Fruit fly (Drosophila melanogaster) whole organism, embryonic: ENCODE data around the gene CG34039.

Experiments used
- ATbp ChIP-seq: fragments of 200-800 bp; sonication (Bioruptor generic); optimal IDR thresholded peaks from 2 replicates; lab custom pipeline; 2017; ENCODE audit warnings: missing biosample characterization, mild to moderate bottlenecking, missing genetic modification characterization, missing genetic modification reagents
- Atf-2 ChIP-seq: fragments of 200-800 bp; sonication (Bioruptor generic); optimal IDR thresholded peaks from 2 replicates; lab custom pipeline; 2016; ENCODE audit warnings: missing biosample characterization, missing genetic modification characterization
- Blimp-1 ChIP-seq: fragments of 200-800 bp; sonication (Bioruptor generic); optimal IDR thresholded peaks from 3 replicates; lab custom pipeline; 2018; ENCODE audit warnings: missing biosample characterization, missing genetic modification characterization, mild to moderate bottlenecking, moderate library complexity, missing genetic modification reagents
- CG11560 ChIP-seq: fragments of 200-800 bp; sonication (Bioruptor generic); IDR thresholded peaks from 3 replicates; pipeline ENCODE4 v1.3.6; 2022; ENCODE audit warnings: missing biosample characterization, missing genetic modification characterization
- CG11723 ChIP-seq: fragments of 200-800 bp; sonication (Bioruptor generic); optimal IDR thresholded peaks from 2 replicates; lab custom pipeline; 2017; ENCODE audit warnings: missing biosample characterization, mild to moderate bottlenecking, missing genetic modification characterization
- CG13287 ChIP-seq: fragments of 200-800 bp; sonication (Bioruptor generic); IDR thresholded peaks from 2 replicates; pipeline ENCODE4 v1.3.6; 2022; ENCODE audit warnings: missing biosample characterization, missing genetic modification characterization; ENCODE audit not compliant: partially characterized antibody
- CG1647 ChIP-seq: fragments of 200-800 bp; sonication (Bioruptor generic); optimal IDR thresholded peaks from 3 replicates; lab custom pipeline; 2016; ENCODE audit warnings: missing biosample characterization, missing genetic modification characterization
- CG18476 ChIP-seq: fragments of 200-800 bp; sonication (Bioruptor generic); optimal IDR thresholded peaks from 2 replicates; lab custom pipeline; 2016; ENCODE audit warnings: missing biosample characterization, mild to moderate bottlenecking, missing genetic modification characterization
- CG31441 ChIP-seq: fragments of 200-800 bp; sonication (Bioruptor generic); IDR thresholded peaks from 2 replicates; pipeline ENCODE4 v1.3.6; 2022; ENCODE audit warnings: missing biosample characterization, missing genetic modification characterization
- CG3407 ChIP-seq: fragments of 200-800 bp; sonication (Bioruptor generic); optimal IDR thresholded peaks from 2 replicates; lab custom pipeline; 2018; ENCODE audit warnings: missing biosample characterization, mild to moderate bottlenecking, missing genetic modification characterization
- CG3838 ChIP-seq: fragments of 200-800 bp; sonication (Bioruptor generic); optimal IDR thresholded peaks from 3 replicates; lab custom pipeline; 2016; ENCODE audit warnings: missing biosample characterization, missing genetic modification characterization
- CG4404 ChIP-seq: fragments of 200-800 bp; sonication (Bioruptor generic); IDR thresholded peaks from 2 replicates; pipeline ENCODE4 v1.3.6; 2022; ENCODE audit warnings: missing biosample characterization, missing genetic modification characterization
- CG6272 ChIP-seq: fragments of 200-800 bp; sonication (Bioruptor generic); IDR thresholded peaks from 2 replicates; pipeline ENCODE4 v1.3.6; 2022; ENCODE audit warnings: missing biosample characterization, missing genetic modification characterization
- CG7372 ChIP-seq: fragments of 200-800 bp; sonication (Bioruptor generic); IDR thresholded peaks from 2 replicates; pipeline ENCODE4 v1.3.6; 2022; ENCODE audit warnings: missing biosample characterization, missing genetic modification characterization
- CG7987 ChIP-seq: fragments of 200-800 bp; sonication (Bioruptor generic); optimal IDR thresholded peaks from 2 replicates; lab custom pipeline; 2018; ENCODE audit warnings: missing biosample characterization, mild to moderate bottlenecking, missing genetic modification characterization, moderate library complexity
- CG8359 ChIP-seq: fragments of 200-800 bp; sonication (Bioruptor generic); optimal IDR thresholded peaks from 2 replicates; lab custom pipeline; 2017; ENCODE audit warnings: missing biosample characterization, mild to moderate bottlenecking, missing genetic modification characterization, borderline replicate concordance
- Ets65A ChIP-seq: fragments of 200-800 bp; sonication (Bioruptor generic); peaks from one replicate; lab custom pipeline; 2016; ENCODE audit warnings: missing biosample characterization, missing genetic modification characterization
- Fer2 ChIP-seq: fragments of 200-800 bp; sonication (Bioruptor generic); optimal IDR thresholded peaks from 2 replicates; lab custom pipeline; 2018; ENCODE audit warnings: missing biosample characterization, mild to moderate bottlenecking, missing genetic modification characterization, moderate library complexity
- HLH3B ChIP-seq: fragments of 200-800 bp; sonication (Bioruptor generic); IDR thresholded peaks from 2 replicates; pipeline ENCODE4 v1.3.6; 2022; ENCODE audit warnings: missing biosample characterization, missing genetic modification characterization
- HLHmδ ChIP-seq: fragments of 200-800 bp; sonication (Bioruptor generic); optimal IDR thresholded peaks from 2 replicates; lab custom pipeline; 2018; ENCODE audit warnings: missing biosample characterization, mild to moderate bottlenecking, missing genetic modification characterization, moderate library complexity
- Kr ChIP-seq: fragments of 200-800 bp; sonication (Bioruptor generic); optimal IDR thresholded peaks from 2 replicates; lab custom pipeline; 2017; ENCODE audit warnings: missing biosample characterization, mild to moderate bottlenecking, missing genetic modification characterization
- Lhr ChIP-seq: fragments of 200-800 bp; sonication (Bioruptor generic); optimal IDR thresholded peaks from 3 replicates; lab custom pipeline; 2017; ENCODE audit warnings: mild to moderate bottlenecking, missing biosample characterization, missing genetic modification reagents, missing genetic modification characterization
- MBD-R2 ChIP-seq: fragments of 200-800 bp; sonication (Bioruptor generic); IDR thresholded peaks from 2 replicates; pipeline ENCODE4 v1.3.6; 2022; ENCODE audit warnings: missing biosample characterization, missing genetic modification characterization
- NC2α ChIP-seq: fragments of 200-800 bp; sonication (Bioruptor generic); optimal IDR thresholded peaks from 2 replicates; lab custom pipeline; 2016; ENCODE audit warnings: missing biosample characterization, missing genetic modification characterization
- Nf-YC ChIP-seq: fragments of 200-800 bp; optimal IDR thresholded peaks from 3 replicates; lab custom pipeline; 2019; ENCODE audit warnings: missing biosample characterization, mild to moderate bottlenecking, missing genetic modification characterization, moderate library complexity
- Optix ChIP-seq: fragments of 200-800 bp; sonication (Bioruptor generic); IDR thresholded peaks from 3 replicates; pipeline ENCODE4 v1.3.6; 2022; ENCODE audit warnings: missing biosample characterization, missing genetic modification characterization
- Scr ChIP-seq: fragments of 200-800 bp; sonication (Bioruptor generic); IDR thresholded peaks from 2 replicates; pipeline ENCODE4 v1.3.6; 2022; ENCODE audit warnings: missing biosample characterization, missing genetic modification characterization; ENCODE audit not compliant: partially characterized antibody
- Sry-δ ChIP-seq: fragments of 200-800 bp; sonication (Bioruptor generic); optimal IDR thresholded peaks from 2 replicates; lab custom pipeline; 2016; ENCODE audit warnings: missing biosample characterization, missing genetic modification characterization
- Stat92E ChIP-seq, 3 experiments: fragments of >200 bp in 2 of 3; fragments of 200-800 bp in 1 of 3; sonication (Bioruptor generic) in 1 of 3; optimal IDR thresholded peaks; 2 replicates each; lab custom pipeline; 2017 to 2019; ENCODE audit warnings: missing biosample characterization in 3 of 3, missing genetic modification characterization in 3 of 3, mild to moderate bottlenecking in 1 of 3, moderate library complexity in 1 of 3
- al ChIP-seq: fragments of 200-800 bp; sonication (Bioruptor generic); IDR thresholded peaks from 2 replicates; pipeline ENCODE4 v1.3.6; 2022; ENCODE audit warnings: missing biosample characterization, missing genetic modification characterization
- aop ChIP-seq: fragments of 200-800 bp; sonication (Bioruptor generic); IDR thresholded peaks from 2 replicates; pipeline ENCODE4 v1.3.6; 2022; ENCODE audit warnings: missing biosample characterization, missing genetic modification characterization
- caup ChIP-seq: fragments of 200-800 bp; sonication (Bioruptor generic); optimal IDR thresholded peaks from 3 replicates; lab custom pipeline; 2017; ENCODE audit warnings: missing biosample characterization, mild to moderate bottlenecking, missing genetic modification characterization, moderate library complexity; ENCODE audit not compliant: severe bottlenecking
- ci ChIP-seq: fragments of 200-800 bp; sonication (Bioruptor generic); IDR thresholded peaks from 3 replicates; pipeline ENCODE4 v1.3.6; 2022; ENCODE audit warnings: missing biosample characterization, missing genetic modification characterization
- dysf ChIP-seq: fragments of 200-800 bp; sonication (Bioruptor generic); IDR thresholded peaks from 3 replicates; pipeline ENCODE4 v1.3.6; 2022; ENCODE audit warnings: missing biosample characterization, missing genetic modification characterization
- emc ChIP-seq: fragments of 200-800 bp; sonication (Bioruptor generic); optimal IDR thresholded peaks from 2 replicates; lab custom pipeline; 2016; ENCODE audit warnings: missing biosample characterization, missing genetic modification characterization
- her ChIP-seq: fragments of 200-800 bp; sonication (Bioruptor generic); optimal IDR thresholded peaks from 2 replicates; lab custom pipeline; 2016; ENCODE audit warnings: missing biosample characterization, missing genetic modification characterization
- hkb ChIP-seq, 2 experiments: fragments of 200-800 bp in 1 of 2; fragments of >200 bp in 1 of 2; sonication (Bioruptor generic) in 1 of 2; IDR thresholded peaks in 1 of 2; optimal IDR thresholded peaks in 1 of 2; 2 replicates each; pipeline versions ENCODE4 v1.3.6 to Lab custom; 2017 to 2022; ENCODE audit warnings: missing biosample characterization in 1 of 2, missing genetic modification characterization in 1 of 2
- lab ChIP-seq: fragments of 200-800 bp; sonication (Bioruptor generic); optimal IDR thresholded peaks from 3 replicates; lab custom pipeline; 2017; ENCODE audit warnings: missing biosample characterization, missing genetic modification characterization, mild to moderate bottlenecking, moderate library complexity, missing genetic modification reagents
- nom ChIP-seq: fragments of 200-800 bp; sonication (Bioruptor generic); optimal IDR thresholded peaks from 2 replicates; lab custom pipeline; 2017; ENCODE audit warnings: missing biosample characterization, missing genetic modification characterization, mild to moderate bottlenecking, moderate library complexity, missing genetic modification reagents
- otp ChIP-seq: fragments of 200-800 bp; sonication (Bioruptor generic); IDR thresholded peaks from 3 replicates; pipeline ENCODE4, ENCODE4 v1.3.6; 2022; ENCODE audit warnings: missing biosample characterization, missing genetic modification characterization
- pfk ChIP-seq: fragments of 200-800 bp; sonication (Bioruptor generic); optimal IDR thresholded peaks from 2 replicates; lab custom pipeline; 2018; ENCODE audit warnings: missing biosample characterization, mild to moderate bottlenecking, missing genetic modification characterization, moderate library complexity
- psq ChIP-seq: fragments of 200-800 bp; sonication (Bioruptor generic); optimal IDR thresholded peaks from 2 replicates; lab custom pipeline; 2017; ENCODE audit warnings: missing biosample characterization, missing genetic modification characterization
- salm ChIP-seq: fragments of 200-800 bp; sonication (Bioruptor generic); optimal IDR thresholded peaks from 2 replicates; lab custom pipeline; 2018; ENCODE audit warnings: missing biosample characterization, mild to moderate bottlenecking, missing genetic modification characterization
- sd ChIP-seq: fragments of 200-800 bp; sonication (Bioruptor generic); optimal IDR thresholded peaks from 3 replicates; lab custom pipeline; 2018; ENCODE audit warnings: missing biosample characterization, mild to moderate bottlenecking, missing genetic modification characterization, moderate library complexity
- sens ChIP-seq: fragments of 200-800 bp; sonication (Bioruptor generic); peaks from one replicate; lab custom pipeline; 2016; ENCODE audit warnings: missing biosample characterization, missing genetic modification characterization
- sob ChIP-seq: fragments of 200-800 bp; sonication (Bioruptor generic); IDR thresholded peaks from 2 replicates; pipeline ENCODE4 v1.3.6; 2022; ENCODE audit warnings: missing biosample characterization, missing genetic modification characterization
- stwl ChIP-seq: fragments of 200-800 bp; sonication (Bioruptor generic); optimal IDR thresholded peaks from 3 replicates; lab custom pipeline; 2018; ENCODE audit warnings: missing biosample characterization, mild to moderate bottlenecking, missing genetic modification characterization, moderate library complexity
- twi ChIP-seq: fragments of 200-800 bp; optimal IDR thresholded peaks from 2 replicates; lab custom pipeline; 2019; ENCODE audit warnings: missing biosample characterization, mild to moderate bottlenecking, missing genetic modification characterization, moderate library complexity
- usp ChIP-seq: fragments of >200 bp; optimal IDR thresholded peaks from 2 replicates; lab custom pipeline; 2017; ENCODE audit warnings: missing biosample characterization, missing genetic modification characterization
- vnd ChIP-seq: fragments of 200-800 bp; sonication (Bioruptor generic); IDR thresholded peaks from 3 replicates; pipeline ENCODE4 v1.3.6; 2022; ENCODE audit warnings: missing biosample characterization, missing genetic modification characterization; ENCODE audit not compliant: partially characterized antibody
- zen2 ChIP-seq: fragments of 200-800 bp; sonication (Bioruptor generic); IDR thresholded peaks from 3 replicates; pipeline ENCODE4 v1.3.6; 2022; ENCODE audit warnings: missing biosample characterization, missing genetic modification characterization; ENCODE audit not compliant: partially characterized antibody

CG34039 gene

dm6 chr3L:14607620-14608019 lies 47.8 kb downstream of the CG34039 start (continued):
- TF ChIP-seq caup (GFP tag; lab: Kevin White, UChicago) (no peak), lab (GFP tag; lab: Kevin White, UChicago) (no peak), ATbp (no peak), her (no peak), CG3407 (GFP tag; lab: Kevin White, UChicago) (no peak), Ets65A (GFP tag; lab: Kevin White, UChicago) (no peak), HLHmδ (GFP tag; lab: Kevin White, UChicago) (no peak), al (GFP tag; lab: Robert Waterston, UW) (no peak), CG11560 (no peak), CG18476 (GFP tag; lab: Kevin White, UChicago) (no peak), CG11723 (no peak), CG1647 (GFP tag; lab: Kevin White, UChicago) (no peak), sob (no peak), CG7372 (no peak), Kr (GFP tag; lab: Kevin White, UChicago) (no peak), nom (GFP tag; lab: Kevin White, UChicago) (no peak), hkb (optimal IDR thresholded peaks at IDR 0.05; lab: Kevin White, UChicago) (no peak), hkb (GFP tag; IDR thresholded peaks at IDR 0.05; lab: Robert Waterston, UW) (0 out of 2 replicates have a peak, but pooled peaks have one; percentile 30), CG7987 (GFP tag; lab: Kevin White, UChicago) (no peak), CG4404 (GFP tag; lab: Robert Waterston, UW) (no peak), Sry-δ (GFP tag; lab: Kevin White, UChicago) (no peak), ci (GFP tag; lab: Robert Waterston, UW) (no peak), Blimp-1 (GFP tag; lab: Kevin White, UChicago) (no peak), CG13287 (no peak; the same call in 1 of the 2 replicates), salm (tag; lab: Kevin White, UChicago) (no peak), emc (GFP tag; lab: Kevin White, UChicago) (no peak), twi (tag; lab: Kevin White, UChicago) (no peak), psq (no peak), sens (GFP tag; lab: Kevin White, UChicago) (no peak), Stat92E (GFP tag; optimal IDR thresholded peaks at IDR 0.05; lab: Kevin White, UChicago) (no peak), pfk (GFP tag; lab: Kevin White, UChicago) (no peak), dysf (GFP tag; lab: Robert Waterston, UW) (no peak; the same call in 2 of the 3 replicates), CG31441 (GFP tag; lab: Robert Waterston, UW) (no peak), Atf-2 (no peak), Optix (no peak), vnd (GFP tag; lab: Robert Waterston, UW) (no peak), CG3838 (GFP tag; lab: Kevin White, UChicago) (no peak), Lhr (peak; percentile 23), NC2α (GFP tag; lab: Kevin White, UChicago) (no peak), Fer2 (tag; lab: Kevin White, UChicago) (no peak), otp (GFP tag; lab: Robert Waterston, UW) (no peak), HLH3B (GFP tag; lab: Robert Waterston, UW) (no peak), aop (GFP tag; lab: Robert Waterston, UW) (no peak), CG8359 (no peak), sd (tag; lab: Kevin White, UChicago) (no peak), stwl (tag; lab: Kevin White, UChicago) (peak; percentile 76), Nf-YC (tag; lab: Kevin White, UChicago) (no peak), usp (GFP tag; lab: Kevin White, UChicago) (no peak), zen2 (GFP tag; lab: Robert Waterston, UW) (no peak), MBD-R2 (GFP tag; lab: Robert Waterston, UW) (no peak), Scr (GFP tag; lab: Robert Waterston, UW) (no peak), CG6272 (GFP tag; lab: Robert Waterston, UW) (no peak)
